Fruit fly (Drosophila melanogaster): ENCODE measurements around the gene CG14374.

CG14374 gene

DNA sequence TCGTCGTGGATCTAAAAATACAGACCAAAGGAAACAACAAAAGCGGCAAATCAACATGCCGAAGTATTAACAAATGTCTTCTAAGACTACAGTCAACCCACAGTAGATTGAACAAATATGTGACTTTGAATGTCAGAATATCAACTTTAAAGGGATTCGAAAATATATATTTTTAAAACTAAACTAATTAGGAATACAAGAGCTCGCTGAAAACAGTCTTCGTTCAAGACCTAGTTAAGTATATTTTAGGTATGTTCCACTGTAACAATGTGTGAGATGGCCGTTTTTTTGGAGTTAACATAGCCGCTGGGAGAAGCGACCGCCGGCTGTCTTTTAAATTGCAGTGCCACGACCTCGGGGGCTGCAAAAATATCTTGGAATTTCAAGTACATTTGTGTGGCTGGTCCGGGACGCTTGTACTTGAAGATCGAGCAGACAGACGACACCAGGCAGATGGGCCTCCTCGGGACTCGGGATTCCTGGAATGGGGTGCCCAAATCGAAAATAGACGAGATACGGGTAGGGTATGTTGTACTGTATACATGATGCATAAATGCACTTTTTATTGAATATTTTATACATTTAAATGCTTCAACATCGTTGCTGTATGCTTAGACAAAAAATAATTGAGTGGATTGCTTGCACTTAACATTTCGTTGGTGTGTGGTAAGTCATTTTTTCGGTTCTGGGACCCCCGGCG lies 31.6 kb upstream of the CG14374 start (continued):
- TF ChIP-seq Chrac-16 (GFP tag; optimal IDR thresholded peaks at IDR 0.05) (peak; percentile 65), CG5953 (GFP tag; IDR thresholded peaks at IDR 0.05) (peak; percentile 58; the same call in 1 of the 2 replicates), CG13296 (GFP tag; optimal IDR thresholded peaks at IDR 0.05) (peak; percentile 36), CG3726 (GFP tag; IDR thresholded peaks at IDR 0.05) (no peak), CG14860 (GFP tag; IDR thresholded peaks at IDR 0.05; ENCODE audit: partially characterized antibody) (no peak), CG6765 (GFP tag; optimal IDR thresholded peaks at IDR 0.05) (no peak), CG4730 (GFP tag; IDR thresholded peaks at IDR 0.05) (peak; percentile 59), tin (GFP tag; optimal IDR thresholded peaks at IDR 0.05) (peak; percentile 77), CG7745 (tag; optimal IDR thresholded peaks at IDR 0.05) (no peak), vvl (GFP tag; IDR thresholded peaks at IDR 0.05) (peak; percentile 84), CG11085 (GFP tag; IDR thresholded peaks at IDR 0.05) (0 out of 2 replicates have a peak, but pooled peaks have one; percentile 15), Meics (GFP tag; optimal IDR thresholded peaks at IDR 0.05) (peak; percentile 56), CG13775 (GFP tag; optimal IDR thresholded peaks at IDR 0.05) (peak; percentile 42), Dp (GFP tag; optimal IDR thresholded peaks at IDR 0.05) (no peak), Bdp1 (GFP tag; optimal IDR thresholded peaks at IDR 0.05) (peak; percentile 26), Camta (GFP tag; optimal IDR thresholded peaks at IDR 0.05) (peak; percentile 43), Ets97D (GFP tag; optimal IDR thresholded peaks at IDR 0.05) (no peak), yki (optimal IDR thresholded peaks at IDR 0.05) (no peak), CG11723 (GFP tag; optimal IDR thresholded peaks at IDR 0.05) (peak; percentile 34), crp (GFP tag; optimal IDR thresholded peaks at IDR 0.05) (no peak), CG4360 (GFP tag; IDR thresholded peaks at IDR 0.05) (peak; percentile 52), CG18476 (GFP tag; optimal IDR thresholded peaks at IDR 0.05) (peak; percentile 51), nerfin-1 (tag; optimal IDR thresholded peaks at IDR 0.05) (peak; percentile 62), row (GFP tag; IDR thresholded peaks at IDR 0.05) (peak; percentile 85), ssp (GFP tag; IDR thresholded peaks at IDR 0.05) (0 out of 2 replicates have a peak, but pooled peaks have one; percentile 43), CG11695 (GFP tag; IDR thresholded peaks at IDR 0.05) (0 out of 3 replicates have a peak, but pooled peaks have one; percentile 36), CG12104 (GFP tag; optimal IDR thresholded peaks at IDR 0.05) (peak; percentile 27), Rfx (GFP tag; IDR thresholded peaks at IDR 0.05) (peak; percentile 55), crc (GFP tag; optimal IDR thresholded peaks at IDR 0.05) (no peak), CG8388 (GFP tag; optimal IDR thresholded peaks at IDR 0.05) (peak; percentile 72), CG14965 (GFP tag; optimal IDR thresholded peaks at IDR 0.05; ENCODE audit: borderline replicate concordance) (no peak), aop (GFP tag; IDR thresholded peaks at IDR 0.05) (no peak), CG15601 (tag; optimal IDR thresholded peaks at IDR 0.05) (peak; percentile 57), CG17328 (GFP tag; IDR thresholded peaks at IDR 0.05) (peak; percentile 71), CG13894 (tag; optimal IDR thresholded peaks at IDR 0.05) (no peak), mirr (GFP tag; optimal IDR thresholded peaks at IDR 0.05) (no peak), crol (GFP tag; IDR thresholded peaks at IDR 0.05) (no peak; the same call in 1 of the 2 replicates), btn (GFP tag; optimal IDR thresholded peaks at IDR 0.05) (peak; percentile 11), Taf1 (GFP tag; IDR thresholded peaks at IDR 0.05) (0 out of 2 replicates have a peak, but pooled peaks have one; percentile 35), oc (tag; optimal IDR thresholded peaks at IDR 0.05) (peak; percentile 30), C15 (GFP tag; IDR thresholded peaks at IDR 0.05) (no peak), lola (GFP tag; optimal IDR thresholded peaks at IDR 0.05) (peak in 1 of 3 experiments; percentile 61), CG6813 (GFP tag; optimal IDR thresholded peaks at IDR 0.05) (peak; percentile 66), Ssrp (tag; optimal IDR thresholded peaks at IDR 0.05) (peak; percentile 63), CG6272 (GFP tag; IDR thresholded peaks at IDR 0.05) (no peak), sug (tag; optimal IDR thresholded peaks at IDR 0.05) (no peak), gsb (GFP tag; IDR thresholded peaks at IDR 0.05) (peak; percentile 44; the same call in 1 of the 2 replicates), NC2β (GFP tag; optimal IDR thresholded peaks at IDR 0.05) (peak; percentile 24), Usf (GFP tag; optimal IDR thresholded peaks at IDR 0.05) (no peak), pfk (GFP tag; optimal IDR thresholded peaks at IDR 0.05) (no peak)

Data from whole organism, embryonic.